Fruit fly (Drosophila melanogaster) whole organism, prepupa: ENCODE results near the gene CG2533.

Experiments used
- Blimp-1 ChIP-seq: fragments of 200-800 bp; sonication (Bioruptor generic); optimal IDR thresholded peaks from 3 replicates; lab custom pipeline; 2017; ENCODE audit warnings: missing biosample characterization, missing genetic modification characterization, mild to moderate bottlenecking, moderate library complexity, missing genetic modification reagents
- CG10631 ChIP-seq: fragments of 200-800 bp; sonication (Bioruptor generic); optimal IDR thresholded peaks from 2 replicates; lab custom pipeline; 2016; ENCODE audit warnings: missing biosample characterization, missing genetic modification characterization
- CG10669 ChIP-seq: fragments of 200-800 bp; sonication (Bioruptor generic); optimal IDR thresholded peaks from 3 replicates; lab custom pipeline; 2018; ENCODE audit warnings: missing biosample characterization, mild to moderate bottlenecking, missing genetic modification characterization, moderate library complexity
- CG11294 ChIP-seq: fragments of 200-800 bp; sonication (Bioruptor generic); IDR thresholded peaks from 2 replicates; pipeline ENCODE4 v1.3.6; 2022; ENCODE audit warnings: missing biosample characterization, missing genetic modification characterization
- CG11762 ChIP-seq: fragments of 200-800 bp; sonication (Bioruptor generic); optimal IDR thresholded peaks from 3 replicates; lab custom pipeline; 2016; ENCODE audit warnings: missing biosample characterization, missing genetic modification characterization; ENCODE audit not compliant: insufficient read depth
- CG15336 ChIP-seq: fragments of 200-800 bp; sonication (Bioruptor generic); IDR thresholded peaks from 2 replicates; pipeline ENCODE4 v1.3.6; 2022; ENCODE audit warnings: missing biosample characterization, missing genetic modification characterization
- CG1621 ChIP-seq: fragments of 200-800 bp; sonication (Bioruptor generic); optimal IDR thresholded peaks from 3 replicates; lab custom pipeline; 2018; ENCODE audit warnings: missing biosample characterization, mild to moderate bottlenecking, missing genetic modification characterization
- CG16779 ChIP-seq: fragments of 200-800 bp; sonication (Bioruptor generic); optimal IDR thresholded peaks from 3 replicates; lab custom pipeline; 2017; ENCODE audit warnings: missing biosample characterization, mild to moderate bottlenecking, missing genetic modification characterization
- CG3032 ChIP-seq: fragments of 200-800 bp; optimal IDR thresholded peaks from 2 replicates; lab custom pipeline; 2019; ENCODE audit warnings: missing biosample characterization, mild to moderate bottlenecking, missing genetic modification characterization, moderate library complexity
- CG32006 ChIP-seq: fragments of 200-800 bp; sonication (Bioruptor generic); optimal IDR thresholded peaks from 3 replicates; lab custom pipeline; 2017; ENCODE audit warnings: missing biosample characterization, mild to moderate bottlenecking, missing genetic modification characterization
- CG34406 ChIP-seq: fragments of 200-800 bp; sonication (Bioruptor generic); optimal IDR thresholded peaks from 3 replicates; lab custom pipeline; 2016; ENCODE audit warnings: missing biosample characterization, missing genetic modification characterization
- CG3919 ChIP-seq: fragments of 200-800 bp; sonication (Bioruptor generic); optimal IDR thresholded peaks from 3 replicates; lab custom pipeline; 2016; ENCODE audit warnings: missing biosample characterization, missing genetic modification characterization
- CG6163 ChIP-seq: fragments of 200-800 bp; sonication (Bioruptor generic); IDR thresholded peaks from 3 replicates; pipeline ENCODE4 v1.3.6; 2022; ENCODE audit warnings: missing biosample characterization, missing genetic modification characterization
- CG6276 ChIP-seq: fragments of 200-800 bp; sonication (Bioruptor generic); optimal IDR thresholded peaks from 2 replicates; lab custom pipeline; 2017; ENCODE audit warnings: missing biosample characterization, mild to moderate bottlenecking, missing genetic modification characterization
- CG6808 ChIP-seq: fragments of 200-800 bp; sonication (Bioruptor generic); optimal IDR thresholded peaks from 3 replicates; lab custom pipeline; 2017; ENCODE audit warnings: missing biosample characterization, missing genetic modification characterization, mild to moderate bottlenecking, moderate library complexity, missing genetic modification reagents
- CG6854 ChIP-seq: fragments of 200-800 bp; sonication (Bioruptor generic); optimal IDR thresholded peaks from 2 replicates; lab custom pipeline; 2017; ENCODE audit warnings: missing biosample characterization, mild to moderate bottlenecking, missing genetic modification characterization
- CG8119 ChIP-seq: fragments of 200-800 bp; sonication (Bioruptor generic); IDR thresholded peaks from 3 replicates; pipeline ENCODE4 v1.3.6; 2022; ENCODE audit warnings: missing biosample characterization, missing genetic modification characterization
- CG8632 ChIP-seq: fragments of 200-800 bp; sonication (Bioruptor generic); optimal IDR thresholded peaks from 3 replicates; lab custom pipeline; 2016; ENCODE audit warnings: missing biosample characterization, missing genetic modification characterization
- CG9139 ChIP-seq: fragments of 200-800 bp; sonication (Bioruptor generic); optimal IDR thresholded peaks from 3 replicates; lab custom pipeline; 2017; ENCODE audit warnings: missing biosample characterization, mild to moderate bottlenecking, missing genetic modification characterization
- Eip75B ChIP-seq: fragments of 200-800 bp; sonication (Bioruptor generic); optimal IDR thresholded peaks from 3 replicates; lab custom pipeline; 2016; ENCODE audit warnings: missing biosample characterization, missing genetic modification characterization
- Eip78C ChIP-seq: fragments of 200-800 bp; sonication (Bioruptor generic); peaks from one replicate; lab custom pipeline; 2016; ENCODE audit warnings: missing biosample characterization, missing genetic modification characterization
- Eip93F ChIP-seq: fragments of 200-800 bp; sonication (Bioruptor generic); optimal IDR thresholded peaks from 2 replicates; lab custom pipeline; 2016; ENCODE audit warnings: missing biosample characterization, mild to moderate bottlenecking, missing genetic modification characterization
- Ets21C ChIP-seq: fragments of 200-800 bp; sonication (Bioruptor generic); optimal IDR thresholded peaks from 3 replicates; lab custom pipeline; 2016; ENCODE audit warnings: missing biosample characterization, missing genetic modification characterization
- Ets96B ChIP-seq: fragments of 200-800 bp; optimal IDR thresholded peaks from 2 replicates; lab custom pipeline; 2019; ENCODE audit warnings: missing biosample characterization, mild to moderate bottlenecking, missing genetic modification characterization, moderate library complexity
- Gug ChIP-seq: fragments of 200-800 bp; sonication (Bioruptor generic); IDR thresholded peaks from 2 replicates; pipeline ENCODE4 v1.3.6; 2022; ENCODE audit warnings: missing biosample characterization, missing genetic modification characterization
- Hr38 ChIP-seq: sonication (Bioruptor generic); optimal IDR thresholded peaks from 2 replicates; lab custom pipeline; 2016; ENCODE audit warnings: missing biosample characterization, missing genetic modification characterization
- Lpt ChIP-seq: fragments of 200-800 bp; sonication (Bioruptor generic); optimal IDR thresholded peaks from 3 replicates; lab custom pipeline; 2016; ENCODE audit warnings: missing biosample characterization, missing genetic modification characterization
- Met ChIP-seq: fragments of 200-800 bp; sonication (Bioruptor generic); optimal IDR thresholded peaks from 3 replicates; lab custom pipeline; 2016; ENCODE audit warnings: missing biosample characterization, missing genetic modification characterization
- OdsH ChIP-seq: fragments of 200-800 bp; sonication (Bioruptor generic); optimal IDR thresholded peaks from 3 replicates; lab custom pipeline; 2016; ENCODE audit warnings: missing biosample characterization, missing genetic modification characterization
- Sox102F ChIP-seq: fragments of 200-800 bp; sonication (Bioruptor generic); optimal IDR thresholded peaks from 2 replicates; lab custom pipeline; 2016; ENCODE audit warnings: missing biosample characterization, mild to moderate bottlenecking, missing genetic modification characterization
- achi ChIP-seq: fragments of 200-800 bp; sonication (Bioruptor generic); optimal IDR thresholded peaks from 3 replicates; lab custom pipeline; 2016; ENCODE audit warnings: missing biosample characterization, missing genetic modification characterization
- acj6 ChIP-seq: fragments of 200-800 bp; sonication (Bioruptor generic); optimal IDR thresholded peaks from 3 replicates; lab custom pipeline; 2016; ENCODE audit warnings: missing biosample characterization, missing genetic modification characterization
- cyc ChIP-seq: fragments of 200-800 bp; sonication (Bioruptor generic); optimal IDR thresholded peaks from 3 replicates; lab custom pipeline; 2016; ENCODE audit warnings: missing biosample characterization, missing genetic modification characterization
- dsx ChIP-seq: fragments of 200-800 bp; optimal IDR thresholded peaks from 3 replicates; lab custom pipeline; 2019; ENCODE audit warnings: missing biosample characterization, mild to moderate bottlenecking, missing genetic modification characterization, moderate library complexity; ENCODE audit not compliant: poor library complexity, severe bottlenecking
- eg ChIP-seq: fragments of 200-800 bp; sonication (Bioruptor generic); IDR thresholded peaks from 3 replicates; pipeline ENCODE4 v1.3.6; 2022; ENCODE audit warnings: missing biosample characterization, missing genetic modification characterization
- esn ChIP-seq: fragments of 200-800 bp; sonication (Bioruptor generic); optimal IDR thresholded peaks from 2 replicates; lab custom pipeline; 2016; ENCODE audit warnings: missing biosample characterization, mild to moderate bottlenecking, missing genetic modification characterization, moderate library complexity
- fd59A ChIP-seq: fragments of 200-800 bp; sonication (Bioruptor generic); optimal IDR thresholded peaks from 2 replicates; lab custom pipeline; 2017; ENCODE audit warnings: missing biosample characterization, mild to moderate bottlenecking, missing genetic modification characterization, missing genetic modification reagents
- lz ChIP-seq: fragments of 200-800 bp; sonication (Bioruptor generic); optimal IDR thresholded peaks from 3 replicates; lab custom pipeline; 2016; ENCODE audit warnings: missing biosample characterization, missing genetic modification characterization
- net ChIP-seq: fragments of 200-800 bp; sonication (Bioruptor generic); optimal IDR thresholded peaks from 3 replicates; lab custom pipeline; 2016; ENCODE audit warnings: missing biosample characterization, missing genetic modification characterization
- pdm3 ChIP-seq: fragments of 200-800 bp; sonication (Bioruptor generic); optimal IDR thresholded peaks from 3 replicates; lab custom pipeline; 2016; ENCODE audit warnings: missing biosample characterization, missing genetic modification characterization
- salr ChIP-seq, 2 experiments: fragments of 200-800 bp; sonication (Bioruptor generic); optimal IDR thresholded peaks; 3 replicates each; lab custom pipeline; 2016 to 2018; ENCODE audit warnings: missing biosample characterization in 2 of 2, missing genetic modification characterization in 2 of 2, mild to moderate bottlenecking in 1 of 2
- ss ChIP-seq, 2 experiments: fragments of 200-800 bp; sonication (Bioruptor generic); optimal IDR thresholded peaks; 2 replicates in 1 of 2; 3 replicates in 1 of 2; lab custom pipeline; 2017 to 2018; ENCODE audit warnings: mild to moderate bottlenecking in 2 of 2, missing biosample characterization in 2 of 2, missing genetic modification characterization in 2 of 2, moderate library complexity in 1 of 2
- svp ChIP-seq: fragments of 200-800 bp; sonication (Bioruptor generic); peaks from one replicate; lab custom pipeline; 2016; ENCODE audit warnings: missing biosample characterization, missing genetic modification characterization
- topi ChIP-seq: fragments of 200-800 bp; sonication (Bioruptor generic); optimal IDR thresholded peaks from 3 replicates; lab custom pipeline; 2016; ENCODE audit warnings: missing biosample characterization, missing genetic modification characterization

CG2533 gene

dm6 chrX:11640477-11640876, 36.5 kb upstream of the CG2533 start:
- no peak for TF ChIP-seq CG6276
- TF ChIP-seq Eip78C (GFP tag; lab: Kevin White, UChicago), result peak; percentile 34
- TF ChIP-seq Sox102F (GFP tag; lab: Kevin White, UChicago), result no peak

- peak; percentile 20 for TF ChIP-seq achi (GFP tag; lab: Kevin White, UChicago)
- peak; percentile 39 for TF ChIP-seq CG10631 (GFP tag; lab: Kevin White, UChicago)
- peak; percentile 52 for TF ChIP-seq Ets96B
- TF ChIP-seq CG3032 (tag; lab: Kevin White, UChicago), result peak; percentile 56
- TF ChIP-seq CG1621 (tag; lab: Kevin White, UChicago), result peak; percentile 27
- TF ChIP-seq acj6, result peak; percentile 11
- TF ChIP-seq salr (GFP tag; optimal IDR thresholded peaks at IDR 0.05; lab: Kevin White, UChicago), result peak in 1 of 2 experiments; percentile 26
- peak; percentile 30 for TF ChIP-seq Eip75B
- TF ChIP-seq CG3919 (GFP tag; lab: Kevin White, UChicago), result peak; percentile 19
- peak; percentile 10 for TF ChIP-seq fd59A (GFP tag; lab: Kevin White, UChicago)
- TF ChIP-seq svp, result peak; percentile 43
- TF ChIP-seq Eip78C (GFP tag; lab: Kevin White, UChicago), result peak; percentile 69
- peak; percentile 8 for TF ChIP-seq pdm3 (GFP tag; lab: Kevin White, UChicago)
- peak; percentile 11 for TF ChIP-seq CG11762 (GFP tag; lab: Kevin White, UChicago)
- peak; percentile 40 for TF ChIP-seq OdsH (GFP tag; lab: Kevin White, UChicago)
- peak; percentile 27; the same call in 1 of the 3 replicates for TF ChIP-seq CG6163
- peak; percentile 55 for TF ChIP-seq CG10669 (GFP tag; lab: Kevin White, UChicago)
- peak; percentile 8 for TF ChIP-seq CG32006 (GFP tag; lab: Kevin White, UChicago)
- TF ChIP-seq dsx (GFP tag; lab: Kevin White, UChicago), result peak; percentile 27
- peak; percentile 38 for TF ChIP-seq Met
Observed at dm6 chrX:11633199-11633598, 29.2 kb upstream of the CG2533 start.

dm6 chrX:11631704-11632103, 27.7 kb upstream of the CG2533 start:
- no peak for TF ChIP-seq CG15336
- TF ChIP-seq Met, result no peak
- TF ChIP-seq acj6, result no peak
- TF ChIP-seq CG32006 (GFP tag; lab: Kevin White, UChicago), result no peak
- no peak for TF ChIP-seq CG8632
- no peak for TF ChIP-seq CG6808 (GFP tag; lab: Kevin White, UChicago)
- no peak for TF ChIP-seq Sox102F (GFP tag; lab: Kevin White, UChicago)
- no peak for TF ChIP-seq Gug
- TF ChIP-seq net, result no peak
- TF ChIP-seq CG6163, result no peak
- no peak for TF ChIP-seq topi (GFP tag; lab: Kevin White, UChicago)
- TF ChIP-seq Hr38 (GFP tag; lab: Kevin White, UChicago), result no peak
- no peak for TF ChIP-seq ss (GFP tag; optimal IDR thresholded peaks at IDR 0.05; lab: Kevin White, UChicago)
- no peak for TF ChIP-seq Eip75B

- TF ChIP-seq Blimp-1 (GFP tag; lab: Kevin White, UChicago), result no peak
- TF ChIP-seq CG3919 (GFP tag; lab: Kevin White, UChicago), result peak; percentile 4
- TF ChIP-seq lz (GFP tag; lab: Kevin White, UChicago), result peak; percentile 0
- no peak for TF ChIP-seq cyc (GFP tag; lab: Kevin White, UChicago)
- TF ChIP-seq Hr38 (GFP tag; lab: Kevin White, UChicago), result no peak
- TF ChIP-seq ss (GFP tag; optimal IDR thresholded peaks at IDR 0.05; lab: Kevin White, UChicago), result no peak
- TF ChIP-seq CG8632, result no peak
- no peak for TF ChIP-seq Lpt (GFP tag; lab: Kevin White, UChicago)
- TF ChIP-seq CG6854 (GFP tag; lab: Kevin White, UChicago), result no peak
- no peak for TF ChIP-seq achi (GFP tag; lab: Kevin White, UChicago)
- no peak for TF ChIP-seq Ets21C (GFP tag; lab: Kevin White, UChicago)
- peak; percentile 35 for TF ChIP-seq pdm3 (GFP tag; lab: Kevin White, UChicago)
- no peak for TF ChIP-seq CG11294
- TF ChIP-seq CG6808 (GFP tag; lab: Kevin White, UChicago), result no peak
- TF ChIP-seq OdsH (GFP tag; lab: Kevin White, UChicago), result peak; percentile 11
- TF ChIP-seq topi (GFP tag; lab: Kevin White, UChicago), result no peak
- TF ChIP-seq CG11762 (GFP tag; lab: Kevin White, UChicago), result no peak
- no peak for TF ChIP-seq Eip93F (GFP tag; lab: Kevin White, UChicago)
- no peak for TF ChIP-seq CG9139 (GFP tag; lab: Kevin White, UChicago)
- no peak for TF ChIP-seq CG34406
- TF ChIP-seq eg, result 0 out of 3 replicates have a peak, but pooled peaks have one; percentile 18
- TF ChIP-seq CG8119 (GFP tag; lab: Robert Waterston, UW), result no peak
- no peak for TF ChIP-seq net
- no peak for TF ChIP-seq CG15336
- no peak for TF ChIP-seq esn (GFP tag; lab: Kevin White, UChicago)
- TF ChIP-seq CG16779 (tag; lab: Kevin White, UChicago), result no peak
- TF ChIP-seq CG1621 (tag; lab: Kevin White, UChicago), result no peak
Observed at dm6 chrX:11628986-11629571, 25.1 kb upstream of the CG2533 start.
